Fruit fly (Drosophila melanogaster) whole organism, embryonic: Measurements from ENCODE around the gene CG7582.
A peak's percentile ranks its signal among the peaks of the same experiment; 100 is the strongest.

Experiments
- Adf1 ChIP-seq: fragments of 200-800 bp; sonication (Bioruptor generic); IDR thresholded peaks from 2 replicates; pipeline ENCODE4 v1.3.6; 2022; ENCODE audit warnings: missing biosample characterization, missing genetic modification characterization
- Antp ChIP-seq: fragments of 200-800 bp; sonication (Bioruptor generic); optimal IDR thresholded peaks from 3 replicates; lab custom pipeline; 2016; ENCODE audit warnings: missing biosample characterization, missing genetic modification characterization
- C15 ChIP-seq: fragments of 200-800 bp; sonication (Bioruptor generic); IDR thresholded peaks from 3 replicates; pipeline ENCODE4 v1.3.6; 2022; ENCODE audit warnings: missing biosample characterization, missing genetic modification characterization
- CG11696 ChIP-seq: fragments of 200-800 bp; sonication (Bioruptor generic); IDR thresholded peaks from 2 replicates; pipeline ENCODE4 v1.3.6; 2022; ENCODE audit warnings: missing biosample characterization, missing genetic modification characterization
- CG12071 ChIP-seq: fragments of 200-800 bp; sonication (Bioruptor generic); optimal IDR thresholded peaks from 3 replicates; lab custom pipeline; 2018; ENCODE audit warnings: missing biosample characterization, mild to moderate bottlenecking, missing genetic modification characterization
- CG12219 ChIP-seq: fragments of 200-800 bp; sonication (Bioruptor generic); optimal IDR thresholded peaks from 3 replicates; lab custom pipeline; 2018; ENCODE audit warnings: missing biosample characterization, mild to moderate bottlenecking, missing genetic modification characterization
- CG14860 ChIP-seq: fragments of 200-800 bp; sonication (Bioruptor generic); IDR thresholded peaks from 3 replicates; pipeline ENCODE4 v1.3.6; 2022; ENCODE audit warnings: missing biosample characterization, missing genetic modification characterization; ENCODE audit not compliant: partially characterized antibody
- CG15696 ChIP-seq: fragments of 200-800 bp; sonication (Bioruptor generic); optimal IDR thresholded peaks from 2 replicates; lab custom pipeline; 2019; ENCODE audit warnings: missing biosample characterization, mild to moderate bottlenecking, missing genetic modification characterization, moderate library complexity
- CG17186 ChIP-seq: fragments of 200-800 bp; sonication (Bioruptor generic); optimal IDR thresholded peaks from 3 replicates; lab custom pipeline; 2017; ENCODE audit warnings: missing biosample characterization, missing genetic modification reagents, missing genetic modification characterization
- CG18262 ChIP-seq: fragments of 200-800 bp; optimal IDR thresholded peaks from 3 replicates; lab custom pipeline; 2019; ENCODE audit warnings: missing biosample characterization, mild to moderate bottlenecking, missing genetic modification characterization, moderate library complexity
- CG2199 ChIP-seq: fragments of 200-800 bp; sonication (Bioruptor generic); IDR thresholded peaks from 3 replicates; pipeline ENCODE4 v1.3.6; 2022; ENCODE audit warnings: missing biosample characterization, missing genetic modification characterization
- CG2889 ChIP-seq: fragments of 200-800 bp; sonication (Bioruptor generic); IDR thresholded peaks from 3 replicates; pipeline ENCODE4 v1.3.6; 2022; ENCODE audit warnings: missing biosample characterization, missing genetic modification characterization
- CG31441 ChIP-seq: fragments of 200-800 bp; sonication (Bioruptor generic); IDR thresholded peaks from 2 replicates; pipeline ENCODE4 v1.3.6; 2022; ENCODE audit warnings: missing biosample characterization, missing genetic modification characterization
- CG3281 ChIP-seq: fragments of 200-800 bp; sonication (Bioruptor generic); optimal IDR thresholded peaks from 3 replicates; lab custom pipeline; 2017; ENCODE audit warnings: missing biosample characterization, mild to moderate bottlenecking, missing genetic modification characterization
- CG33557 ChIP-seq: fragments of 200-800 bp; sonication (Bioruptor generic); optimal IDR thresholded peaks from 2 replicates; lab custom pipeline; 2019; ENCODE audit warnings: missing biosample characterization, mild to moderate bottlenecking, missing genetic modification characterization, moderate library complexity
- CG3838 ChIP-seq: fragments of 200-800 bp; sonication (Bioruptor generic); optimal IDR thresholded peaks from 3 replicates; lab custom pipeline; 2016; ENCODE audit warnings: missing biosample characterization, missing genetic modification characterization
- CG43689 ChIP-seq: fragments of 200-800 bp; sonication (Bioruptor generic); IDR thresholded peaks from 2 replicates; pipeline ENCODE4 v1.3.6; 2022; ENCODE audit warnings: missing biosample characterization, missing genetic modification characterization
- CG4854 ChIP-seq: fragments of 200-800 bp; sonication (Bioruptor generic); optimal IDR thresholded peaks from 2 replicates; lab custom pipeline; 2016; ENCODE audit warnings: missing biosample characterization, missing genetic modification characterization, inconsistent platforms
- CG5180 ChIP-seq: fragments of 200-800 bp; sonication (Bioruptor generic); optimal IDR thresholded peaks from 3 replicates; lab custom pipeline; 2017; ENCODE audit warnings: missing biosample characterization, missing genetic modification characterization, mild to moderate bottlenecking, moderate library complexity, missing genetic modification reagents
- CG6272 ChIP-seq: fragments of 200-800 bp; sonication (Bioruptor generic); IDR thresholded peaks from 2 replicates; pipeline ENCODE4 v1.3.6; 2022; ENCODE audit warnings: missing biosample characterization, missing genetic modification characterization
- CG6683 ChIP-seq: fragments of 200-800 bp; sonication (Bioruptor generic); optimal IDR thresholded peaks from 2 replicates; lab custom pipeline; 2017; ENCODE audit warnings: missing biosample characterization, mild to moderate bottlenecking, missing genetic modification characterization, missing genetic modification reagents
- CG6765 ChIP-seq: fragments of 200-800 bp; sonication (Bioruptor generic); optimal IDR thresholded peaks from 3 replicates; lab custom pipeline; 2017; ENCODE audit warnings: missing biosample characterization, mild to moderate bottlenecking, missing genetic modification characterization
- CG7786 ChIP-seq: fragments of 200-800 bp; sonication (Bioruptor generic); optimal IDR thresholded peaks from 2 replicates; lab custom pipeline; 2016; ENCODE audit warnings: missing biosample characterization, missing genetic modification characterization
- CG8089 ChIP-seq: fragments of 200-800 bp; sonication (Bioruptor generic); optimal IDR thresholded peaks from 3 replicates; lab custom pipeline; 2016; ENCODE audit warnings: missing biosample characterization, missing genetic modification characterization
- CG8478 ChIP-seq: fragments of >200 bp; optimal IDR thresholded peaks from 2 replicates; lab custom pipeline; 2018
- CkIIα-i1 ChIP-seq: fragments of 200-800 bp; sonication (Bioruptor generic); IDR thresholded peaks from 2 replicates; pipeline ENCODE4 v1.3.6; 2022; ENCODE audit warnings: missing biosample characterization, missing genetic modification characterization
- Dek ChIP-seq: fragments of 200-800 bp; sonication (Bioruptor generic); optimal IDR thresholded peaks from 3 replicates; lab custom pipeline; 2019; ENCODE audit warnings: missing biosample characterization, mild to moderate bottlenecking, missing genetic modification characterization, moderate library complexity
- Doc3 ChIP-seq: fragments of 200-800 bp; sonication (Bioruptor generic); IDR thresholded peaks from 3 replicates; pipeline ENCODE4 v1.3.6; 2022; ENCODE audit warnings: missing biosample characterization, missing genetic modification characterization; ENCODE audit not compliant: partially characterized antibody
- Drgx ChIP-seq: fragments of 200-800 bp; sonication (Bioruptor generic); IDR thresholded peaks from 2 replicates; pipeline ENCODE4 v1.3.6; 2022; ENCODE audit warnings: missing biosample characterization, missing genetic modification characterization
- Ets97D ChIP-seq: fragments of 200-800 bp; sonication (Bioruptor generic); optimal IDR thresholded peaks from 3 replicates; lab custom pipeline; 2016; ENCODE audit warnings: missing biosample characterization, missing genetic modification characterization
- MESR4 ChIP-seq: fragments of 200-800 bp; sonication (Bioruptor generic); optimal IDR thresholded peaks from 2 replicates; lab custom pipeline; 2018; ENCODE audit warnings: missing biosample characterization, mild to moderate bottlenecking, missing genetic modification characterization, moderate library complexity
- NFAT ChIP-seq: fragments of 200-800 bp; sonication (Bioruptor generic); IDR thresholded peaks from 2 replicates; pipeline ENCODE4 v1.3.6; 2022; ENCODE audit warnings: missing biosample characterization, missing genetic modification characterization
- NfI ChIP-seq: fragments of 200-800 bp; sonication (Bioruptor generic); optimal IDR thresholded peaks from 3 replicates; lab custom pipeline; 2018; ENCODE audit warnings: missing biosample characterization, mild to moderate bottlenecking, missing genetic modification characterization, moderate library complexity
- Oli ChIP-seq: fragments of 200-800 bp; sonication (Bioruptor generic); optimal IDR thresholded peaks from 2 replicates; lab custom pipeline; 2018; ENCODE audit warnings: missing biosample characterization, mild to moderate bottlenecking, missing genetic modification characterization, moderate library complexity
- Sry-β ChIP-seq: fragments of 200-800 bp; sonication (Bioruptor generic); optimal IDR thresholded peaks from 2 replicates; lab custom pipeline; 2018; ENCODE audit warnings: missing biosample characterization, mild to moderate bottlenecking, missing genetic modification characterization, moderate library complexity
- Xrp1 ChIP-seq: fragments of 200-800 bp; sonication (Bioruptor generic); IDR thresholded peaks from 2 replicates; pipeline ENCODE4 v1.3.6; 2022; ENCODE audit warnings: missing biosample characterization, missing genetic modification characterization
- corto ChIP-seq: fragments of 200-800 bp; sonication (Bioruptor generic); optimal IDR thresholded peaks from 2 replicates; lab custom pipeline; 2016; ENCODE audit warnings: missing biosample characterization, mild to moderate bottlenecking, missing genetic modification characterization, moderate library complexity
- dimm ChIP-seq: fragments of 200-800 bp; sonication (Bioruptor generic); IDR thresholded peaks from 2 replicates; pipeline ENCODE4 v1.3.6; 2022; ENCODE audit warnings: missing biosample characterization, missing genetic modification characterization
- en ChIP-seq: fragments of 200-800 bp; sonication (Bioruptor generic); optimal IDR thresholded peaks from 2 replicates; lab custom pipeline; 2016; ENCODE audit warnings: missing biosample characterization, missing genetic modification characterization
- fu2 ChIP-seq: fragments of 200-800 bp; sonication (Bioruptor generic); optimal IDR thresholded peaks from 2 replicates; lab custom pipeline; 2016; ENCODE audit warnings: missing biosample characterization, missing genetic modification characterization
- gro ChIP-seq: fragments of 200-800 bp; sonication (Bioruptor generic); optimal IDR thresholded peaks from 2 replicates; lab custom pipeline; 2016; ENCODE audit warnings: missing biosample characterization, missing genetic modification characterization
- kah ChIP-seq: fragments of 200-800 bp; sonication (Bioruptor generic); optimal IDR thresholded peaks from 2 replicates; lab custom pipeline; 2018; ENCODE audit warnings: missing biosample characterization, mild to moderate bottlenecking, missing genetic modification characterization
- maf-S ChIP-seq: fragments of 200-800 bp; sonication (Bioruptor generic); optimal IDR thresholded peaks from 2 replicates; lab custom pipeline; 2016; ENCODE audit warnings: missing biosample characterization, missing genetic modification characterization
- org-1 ChIP-seq: fragments of 200-800 bp; sonication (Bioruptor generic); optimal IDR thresholded peaks from 2 replicates; lab custom pipeline; 2017; ENCODE audit warnings: missing biosample characterization, missing genetic modification characterization
- psq ChIP-seq: fragments of 200-800 bp; sonication (Bioruptor generic); optimal IDR thresholded peaks from 2 replicates; lab custom pipeline; 2017; ENCODE audit warnings: missing biosample characterization, missing genetic modification characterization
- scrt ChIP-seq: fragments of 200-800 bp; sonication (Bioruptor generic); optimal IDR thresholded peaks from 2 replicates; lab custom pipeline; 2018; ENCODE audit warnings: missing biosample characterization, mild to moderate bottlenecking, missing genetic modification characterization, moderate library complexity
- slou ChIP-seq: fragments of 200-800 bp; sonication (Bioruptor generic); optimal IDR thresholded peaks from 3 replicates; lab custom pipeline; 2016; ENCODE audit warnings: missing biosample characterization, missing genetic modification characterization
- tna ChIP-seq: fragments of 200-800 bp; sonication (Bioruptor generic); IDR thresholded peaks from 2 replicates; pipeline ENCODE4 v1.3.6; 2022; ENCODE audit warnings: missing biosample characterization, missing genetic modification characterization; ENCODE audit not compliant: partially characterized antibody
- ttk ChIP-seq: fragments of 200-800 bp; sonication (Bioruptor generic); IDR thresholded peaks from 2 replicates; pipeline ENCODE4 v2.1.2; 2022; ENCODE audit warnings: missing biosample characterization, missing genetic modification characterization
- vnd ChIP-seq: fragments of 200-800 bp; sonication (Bioruptor generic); IDR thresholded peaks from 3 replicates; pipeline ENCODE4 v1.3.6; 2022; ENCODE audit warnings: missing biosample characterization, missing genetic modification characterization; ENCODE audit not compliant: partially characterized antibody
- z ChIP-seq: fragments of 200-800 bp; sonication (Bioruptor generic); IDR thresholded peaks from 3 replicates; pipeline ENCODE4 v1.3.6; 2022; ENCODE audit warnings: missing biosample characterization, missing genetic modification characterization

Gene CG7582

dm6 chr3R:29725577-29726240 is 43.6 kb upstream of the CG7582 start, which contains the start of gene Kul (continued):
- no peak for TF ChIP-seq CG12071 (GFP tag; lab: Kevin White, UChicago)
- TF ChIP-seq Xrp1 (GFP tag; lab: Robert Waterston, UW): no peak
- no peak for TF ChIP-seq Oli (tag; lab: Kevin White, UChicago)
- TF ChIP-seq Antp (GFP tag; lab: Kevin White, UChicago): no peak
- peak; percentile 31; the same call in 1 of the 2 replicates for TF ChIP-seq Drgx (GFP tag; lab: Robert Waterston, UW)
- TF ChIP-seq org-1 (GFP tag; lab: Kevin White, UChicago): no peak
- TF ChIP-seq CG33557 (GFP tag; lab: Kevin White, UChicago): no peak
- TF ChIP-seq kah: no peak
- no peak for TF ChIP-seq CG3281
- no peak for TF ChIP-seq psq (GFP tag; lab: Kevin White, UChicago)
- TF ChIP-seq CG12219: no peak
- TF ChIP-seq CG6272 (GFP tag; lab: Robert Waterston, UW): no peak
- TF ChIP-seq en (GFP tag; lab: Kevin White, UChicago): no peak
- TF ChIP-seq Doc3: no peak
- TF ChIP-seq z (GFP tag; lab: Robert Waterston, UW): no peak
- no peak for TF ChIP-seq corto (GFP tag; lab: Kevin White, UChicago)
- no peak for TF ChIP-seq CG3838 (GFP tag; lab: Kevin White, UChicago)
- no peak for TF ChIP-seq CG2889
- TF ChIP-seq CG5180 (GFP tag; lab: Kevin White, UChicago): no peak
- TF ChIP-seq fu2 (GFP tag; lab: Kevin White, UChicago): no peak
- no peak for TF ChIP-seq CG2199 (GFP tag; lab: Robert Waterston, UW)
- TF ChIP-seq Dek (tag; lab: Kevin White, UChicago): no peak
- no peak for TF ChIP-seq CG7786 (GFP tag; lab: Kevin White, UChicago)
- TF ChIP-seq scrt (GFP tag; lab: Kevin White, UChicago): no peak
- peak; percentile 43 for TF ChIP-seq CG17186 (GFP tag; lab: Kevin White, UChicago)
- TF ChIP-seq maf-S (GFP tag; lab: Kevin White, UChicago): no peak
- TF ChIP-seq gro (GFP tag; lab: Kevin White, UChicago): no peak
- TF ChIP-seq CG8478: no peak
- TF ChIP-seq CG6765 (GFP tag; lab: Kevin White, UChicago): no peak
- TF ChIP-seq CG43689 (GFP tag; lab: Robert Waterston, UW): no peak
- TF ChIP-seq CG8089 (GFP tag; lab: Kevin White, UChicago): no peak
- TF ChIP-seq CG14860 (GFP tag; lab: Robert Waterston, UW): no peak
- TF ChIP-seq CG31441: no peak
- TF ChIP-seq MESR4: peak; percentile 45
- TF ChIP-seq CG15696 (tag; lab: Kevin White, UChicago): peak; percentile 2
- TF ChIP-seq tna (GFP tag; lab: Robert Waterston, UW): no peak
- TF ChIP-seq NFAT: peak; percentile 23; the same call in 1 of the 2 replicates
- no peak for TF ChIP-seq Adf1 (GFP tag; lab: Robert Waterston, UW)
- TF ChIP-seq CG6683 (GFP tag; lab: Kevin White, UChicago): no peak
- no peak for TF ChIP-seq ttk (GFP tag; lab: Robert Waterston, UW)
- TF ChIP-seq C15 (GFP tag; lab: Robert Waterston, UW): no peak
- peak; percentile 29 for TF ChIP-seq NfI (GFP tag; lab: Kevin White, UChicago)
- TF ChIP-seq dimm (GFP tag; lab: Robert Waterston, UW): no peak
- no peak for TF ChIP-seq CG18262 (tag; lab: Kevin White, UChicago)
- TF ChIP-seq Ets97D: peak; percentile 54
- TF ChIP-seq vnd: 0 out of 3 replicates have a peak, but pooled peaks have one; percentile 13
- no peak for TF ChIP-seq slou (GFP tag; lab: Kevin White, UChicago)
- no peak for TF ChIP-seq Sry-β
- TF ChIP-seq CG11696: no peak
- no peak for TF ChIP-seq CG4854 (GFP tag; lab: Kevin White, UChicago)
- no peak for TF ChIP-seq CkIIα-i1 (GFP tag; lab: Robert Waterston, UW)
